Worm (Caenorhabditis elegans): Measurements from ENCODE around the gene C05D12.4.

DNA sequence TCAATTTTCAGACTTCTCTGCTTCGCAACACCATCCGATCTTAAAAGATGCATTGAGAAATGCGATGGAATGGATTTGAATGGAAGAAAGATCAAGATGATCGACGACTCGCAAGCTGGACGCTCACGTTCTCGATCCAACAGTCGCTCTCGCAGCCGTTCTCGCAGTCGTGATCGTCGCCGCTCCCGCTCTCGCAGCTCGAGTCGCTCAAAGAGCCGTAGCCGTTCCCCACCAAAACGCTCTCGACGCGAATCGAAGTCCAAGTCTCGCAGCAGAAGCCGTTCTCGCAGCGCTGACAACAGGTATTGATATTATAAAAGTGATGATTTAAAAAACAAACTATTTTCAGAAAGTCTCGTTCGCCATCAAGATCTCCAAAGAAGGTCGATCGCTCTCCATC, 23.5 kb downstream of the C05D12.4 start:
- TF ChIP-seq pha-4 (tag; optimal IDR thresholded peaks at IDR 0.05) (no peak), Y79H2A.3 (GFP tag; conservative IDR thresholded peaks at IDR 0.05) (no peak), ama-1 (optimal IDR thresholded peaks at IDR 0.05) (no peak), ama-1 (GFP tag; optimal IDR thresholded peaks at IDR 0.05) (no peak), F55B11.4 (tag; optimal IDR thresholded peaks at IDR 0.05; ENCODE audit: borderline replicate concordance, insufficient read depth) (no peak), sptf-2 (GFP tag; optimal IDR thresholded peaks at IDR 0.05) (no peak), unc-62 (GFP tag; optimal IDR thresholded peaks at IDR 0.05) (no peak), ekl-4 (GFP tag; IDR thresholded peaks at IDR 0.05) (no peak)

Measured in whole organism, young adult.